Worm (Caenorhabditis elegans) whole organism, L4 larva: Measurements from ENCODE around the gene C35A5.3.

Source experiments
- T20F7.1 ChIP-seq: fragments of 200-800 bp; sonication (Bioruptor generic); optimal IDR thresholded peaks from 2 replicates; lab custom pipeline; 2018; ENCODE audit warnings: mild to moderate bottlenecking, missing genetic modification characterization, missing compliant biosample characterization
- aha-1 ChIP-seq: fragments of 150-350 bp; peaks from one replicate; lab custom pipeline; 2014; ENCODE audit warnings: missing biosample characterization, missing genetic modification characterization
- ama-1 ChIP-seq: fragments of 150-350 bp; optimal IDR thresholded peaks from 2 replicates; lab custom pipeline; 2014; ENCODE audit warnings: inconsistent platforms, mixed read lengths
- ceh-20 ChIP-seq: fragments of 200-800 bp; sonication (Bioruptor generic); IDR thresholded peaks from 2 replicates; pipeline ENCODE4 v1.3.6; 2022; ENCODE audit warnings: missing genetic modification reagents, missing genetic modification characterization, missing compliant biosample characterization
- daf-16 ChIP-seq, 3 experiments: sonication (generic microtip); optimal IDR thresholded peaks; 2 replicates each; lab custom pipeline; 2016 to 2017; ENCODE audit warnings: missing genetic modification characterization in 3 of 3, missing genetic modification reagents in 3 of 3, mild to moderate bottlenecking in 2 of 3, missing compliant biosample characterization in 2 of 3, missing biosample characterization in 1 of 3, moderate library complexity in 1 of 3
- dmd-6 ChIP-seq: fragments of 200-800 bp; sonication (Bioruptor generic); IDR thresholded peaks from 2 replicates; pipeline ENCODE4 v1.3.6; 2022; ENCODE audit warnings: missing genetic modification reagents, missing genetic modification characterization, missing compliant biosample characterization
- dmd-8 ChIP-seq: fragments of 200-800 bp; sonication (Bioruptor generic); IDR thresholded peaks from 2 replicates; pipeline ENCODE4 v1.3.6; 2022; ENCODE audit warnings: missing genetic modification characterization, missing compliant biosample characterization
- dve-1 ChIP-seq: sonication (generic microtip); optimal IDR thresholded peaks from 2 replicates; lab custom pipeline; 2017; ENCODE audit warnings: antibody characterized with exemption, mild to moderate bottlenecking, missing genetic modification characterization, missing compliant biosample characterization; ENCODE audit not compliant: insufficient read depth
- hlh-11 ChIP-seq: fragments of 200-800 bp; sonication (Bioruptor generic); optimal IDR thresholded peaks from 2 replicates; lab custom pipeline; 2018; ENCODE audit warnings: mild to moderate bottlenecking, missing genetic modification characterization, missing compliant biosample characterization
- jun-1 ChIP-seq: fragments of 150-350 bp; optimal IDR thresholded peaks from 2 replicates; lab custom pipeline; 2014; ENCODE audit warnings: missing biosample characterization, missing genetic modification reagents, missing genetic modification characterization
- lsy-2 ChIP-seq, 2 experiments: fragments of 150-350 bp in 1 of 2; sonication (generic microtip) in 1 of 2; optimal IDR thresholded peaks; 2 replicates each; lab custom pipeline; 2014 to 2017; ENCODE audit warnings: missing biosample characterization in 2 of 2, missing genetic modification characterization in 2 of 2
- mdt-29 ChIP-seq: fragments of 200-800 bp; sonication (Bioruptor generic); IDR thresholded peaks from 2 replicates; pipeline ENCODE4 v1.3.6; 2022; ENCODE audit warnings: missing genetic modification reagents, missing genetic modification characterization, missing compliant biosample characterization
- mxl-3 ChIP-seq: fragments of 200-800 bp; sonication (Bioruptor generic); optimal IDR thresholded peaks from 2 replicates; lab custom pipeline; 2018; ENCODE audit warnings: mild to moderate bottlenecking, missing genetic modification characterization, missing compliant biosample characterization
- nhr-102 ChIP-seq: sonication (generic microtip); optimal IDR thresholded peaks from 2 replicates; lab custom pipeline; 2016; ENCODE audit warnings: mild to moderate bottlenecking, missing genetic modification characterization, moderate library complexity, missing compliant biosample characterization
- nhr-11 ChIP-seq: fragments of 150-350 bp; optimal IDR thresholded peaks from 2 replicates; lab custom pipeline; 2014; ENCODE audit warnings: missing biosample characterization, missing genetic modification characterization
- nhr-237 ChIP-seq: sonication (generic microtip); optimal IDR thresholded peaks from 2 replicates; lab custom pipeline; 2017; ENCODE audit warnings: missing biosample characterization, missing genetic modification characterization
- nhr-25 ChIP-seq: sonication (generic microtip); optimal IDR thresholded peaks from 2 replicates; lab custom pipeline; 2017; ENCODE audit warnings: missing genetic modification characterization, mild to moderate bottlenecking, missing compliant biosample characterization, antibody characterized with exemption, moderate library complexity, borderline replicate concordance; ENCODE audit not compliant: insufficient read depth
- nhr-28 ChIP-seq: fragments of 150-350 bp; optimal IDR thresholded peaks from 2 replicates; lab custom pipeline; 2014; ENCODE audit warnings: missing biosample characterization, missing genetic modification characterization
- nhr-41 ChIP-seq: fragments of 200-800 bp; sonication (Bioruptor generic); IDR thresholded peaks from 2 replicates; pipeline ENCODE4 v1.3.6; 2022; ENCODE audit warnings: missing genetic modification reagents, missing genetic modification characterization, missing compliant biosample characterization
- nhr-42 ChIP-seq: fragments of 200-800 bp; sonication (Bioruptor generic); IDR thresholded peaks from 2 replicates; pipeline ENCODE4 v1.3.6; 2022; ENCODE audit warnings: missing genetic modification characterization, missing compliant biosample characterization
- nhr-48 ChIP-seq: sonication (generic microtip); optimal IDR thresholded peaks from 2 replicates; lab custom pipeline; 2016; ENCODE audit warnings: mild to moderate bottlenecking, missing genetic modification characterization, missing compliant biosample characterization
- nhr-77 ChIP-seq: fragments of 150-350 bp; optimal IDR thresholded peaks from 2 replicates; lab custom pipeline; 2014; ENCODE audit warnings: missing biosample characterization, missing genetic modification characterization
- pha-4 ChIP-seq, 2 experiments: fragments of 150-350 bp in 1 of 2; fragments of 200-800 bp in 1 of 2; sonication (Bioruptor generic) in 1 of 2; IDR thresholded peaks in 1 of 2; optimal IDR thresholded peaks in 1 of 2; 2 replicates each; pipeline versions ENCODE4 v1.3.6 to Lab custom; 2014 to 2022; ENCODE audit warnings: missing genetic modification characterization in 2 of 2, missing genetic modification reagents in 2 of 2, missing biosample characterization in 1 of 2, missing compliant biosample characterization in 1 of 2
- php-3 ChIP-seq: fragments of 200-800 bp; sonication (Bioruptor generic); IDR thresholded peaks from 2 replicates; pipeline ENCODE4 v1.3.6; 2022; ENCODE audit warnings: missing genetic modification reagents, missing genetic modification characterization, missing compliant biosample characterization
- pqm-1 ChIP-seq: sonication (generic microtip); optimal IDR thresholded peaks from 2 replicates; lab custom pipeline; 2017; ENCODE audit warnings: missing biosample characterization, missing genetic modification characterization
- skn-1 ChIP-seq: fragments of 150-350 bp; optimal IDR thresholded peaks from 2 replicates; lab custom pipeline; 2014; ENCODE audit warnings: missing biosample characterization, missing genetic modification characterization
- snpc-1.2 ChIP-seq: fragments of 200-800 bp; sonication (Bioruptor generic); IDR thresholded peaks from 2 replicates; pipeline ENCODE4 v1.3.6; 2022; ENCODE audit warnings: missing genetic modification reagents, missing genetic modification characterization, missing compliant biosample characterization
- snpc-4 ChIP-seq: fragments of 150-350 bp; optimal IDR thresholded peaks from 2 replicates; lab custom pipeline; 2014; ENCODE audit warnings: missing biosample characterization, missing genetic modification characterization
- tag-97 ChIP-seq: fragments of 200-800 bp; sonication (Bioruptor generic); IDR thresholded peaks from 2 replicates; pipeline ENCODE4 v1.3.6; 2022; ENCODE audit warnings: missing genetic modification characterization, missing compliant biosample characterization
- tra-1 ChIP-seq: fragments of 200-800 bp; sonication (Bioruptor generic); IDR thresholded peaks from 2 replicates; pipeline ENCODE4 v1.3.6; 2022; ENCODE audit warnings: missing genetic modification reagents, missing genetic modification characterization, missing compliant biosample characterization
- unc-130 ChIP-seq: sonication (generic microtip); optimal IDR thresholded peaks from 2 replicates; lab custom pipeline; 2016; ENCODE audit warnings: missing genetic modification reagents, missing genetic modification characterization, missing compliant biosample characterization
- unc-62 ChIP-seq, 3 experiments: fragments of 150-350 bp in 1 of 3; sonication (generic microtip); optimal IDR thresholded peaks in 2 of 3; peaks in 1 of 3; 1 replicate in 1 of 3; 2 replicates in 2 of 3; lab custom pipeline; 2014 to 2017; ENCODE audit warnings: missing biosample characterization in 3 of 3, missing genetic modification characterization in 3 of 3, missing genetic modification reagents in 3 of 3, missing genotype in 1 of 3
- zfp-3 ChIP-seq: fragments of 200-800 bp; sonication (Bioruptor generic); conservative IDR thresholded peaks from 2 replicates; pipeline ENCODE4 v1.3.6; 2022; ENCODE audit warnings: missing genetic modification reagents, missing genetic modification characterization, missing compliant biosample characterization
- zip-2 ChIP-seq: fragments of 150-350 bp; optimal IDR thresholded peaks from 2 replicates; lab custom pipeline; 2014; ENCODE audit warnings: missing biosample characterization, missing genetic modification characterization
- ztf-11 ChIP-seq: fragments of 150-350 bp; optimal IDR thresholded peaks from 2 replicates; lab custom pipeline; 2014; ENCODE audit warnings: missing biosample characterization, missing genetic modification characterization

C35A5.3 gene

ce11 chrV:10485389-10485788 lies 15.8 kb downstream of the C35A5.3 start (continued):
- TF ChIP-seq hlh-11 (tag; lab: Kevin White, UChicago), result peak; percentile 70
- TF ChIP-seq nhr-41 (GFP tag; lab: Robert Waterston, UW), result no peak
- no peak for TF ChIP-seq mxl-3 (GFP tag; lab: Kevin White, UChicago)
- TF ChIP-seq, all 104 proteins: peak for 10

ce11 chrV:10484640-10485039 lies 16.6 kb downstream of the C35A5.3 start, which contains the start of gene Y32F6B.1:
Gene Y32F6B.1 (minus strand): TSS chrV:10484740.
- TF ChIP-seq daf-16 (GFP tag; optimal IDR thresholded peaks at IDR 0.05; lab: Kevin White, UChicago) (no peak), daf-16 (tag; optimal IDR thresholded peaks at IDR 0.05; lab: Kevin White, UChicago) (peak; percentile 31), pqm-1 (tag; lab: Kevin White, UChicago) (no peak)

- TF ChIP-seq nhr-77 (tag; lab: Kevin White, UChicago) (peak; percentile 40), nhr-102 (tag; lab: Kevin White, UChicago) (peak; percentile 19), mdt-29 (GFP tag; lab: Robert Waterston, UW) (no peak), daf-16 (GFP tag; optimal IDR thresholded peaks at IDR 0.05; lab: Kevin White, UChicago) (no peak), daf-16 (tag; optimal IDR thresholded peaks at IDR 0.05; lab: Kevin White, UChicago) (peak; percentile 73), nhr-42 (GFP tag; lab: Robert Waterston, UW) (no peak), ceh-20 (GFP tag; lab: Robert Waterston, UW) (no peak), zfp-3 (GFP tag; lab: Robert Waterston, UW) (no peak), tra-1 (GFP tag; lab: Robert Waterston, UW) (0 out of 2 replicates have a peak, but pooled peaks have one; percentile 26), snpc-4 (no peak), unc-62 (GFP tag; optimal IDR thresholded peaks at IDR 0.05 in 1 of 2; lab: Kevin White, UChicago) (no peak), unc-62 (tag; optimal IDR thresholded peaks at IDR 0.05; lab: Kevin White, UChicago) (no peak), skn-1 (tag; lab: Kevin White, UChicago) (no peak), zip-2 (tag; lab: Kevin White, UChicago) (no peak), dve-1 (tag; lab: Kevin White, UChicago) (peak; percentile 55), nhr-28 (peak; percentile 79), pqm-1 (tag; lab: Kevin White, UChicago) (peak; percentile 91), pha-4 (GFP tag; IDR thresholded peaks at IDR 0.05; lab: Robert Waterston, UW) (peak; percentile 23; the same call in 1 of the 2 replicates), pha-4 (tag; optimal IDR thresholded peaks at IDR 0.05; lab: Kevin White, UChicago) (no peak), nhr-48 (tag; lab: Kevin White, UChicago) (peak; percentile 2), php-3 (GFP tag; lab: Robert Waterston, UW) (peak; percentile 81), lsy-2 (tag; optimal IDR thresholded peaks at IDR 0.05; lab: Kevin White, UChicago) (no peak), nhr-237 (tag; lab: Kevin White, UChicago) (no peak), snpc-1.2 (GFP tag; lab: Robert Waterston, UW) (no peak), tag-97 (GFP tag; lab: Robert Waterston, UW) (no peak), ama-1 (lab: Kevin White, UChicago) (no peak), unc-130 (GFP tag; lab: Kevin White, UChicago) (no peak), dmd-6 (peak; percentile 93), jun-1 (no peak), T20F7.1 (GFP tag; lab: Kevin White, UChicago) (no peak), nhr-11 (no peak), ztf-11 (tag; lab: Kevin White, UChicago) (no peak), aha-1 (tag; lab: Kevin White, UChicago) (no peak), nhr-25 (tag; lab: Kevin White, UChicago) (no peak), dmd-8 (no peak), hlh-11 (tag; lab: Kevin White, UChicago) (peak; percentile 53), mxl-3 (GFP tag; lab: Kevin White, UChicago) (no peak)
These were observed 17.2 kb downstream of the C35A5.3 start for ce11 chrV:10483995-10484394.
